Fruit fly (Drosophila melanogaster): ENCODE results near the gene Rpt5.

DNA sequence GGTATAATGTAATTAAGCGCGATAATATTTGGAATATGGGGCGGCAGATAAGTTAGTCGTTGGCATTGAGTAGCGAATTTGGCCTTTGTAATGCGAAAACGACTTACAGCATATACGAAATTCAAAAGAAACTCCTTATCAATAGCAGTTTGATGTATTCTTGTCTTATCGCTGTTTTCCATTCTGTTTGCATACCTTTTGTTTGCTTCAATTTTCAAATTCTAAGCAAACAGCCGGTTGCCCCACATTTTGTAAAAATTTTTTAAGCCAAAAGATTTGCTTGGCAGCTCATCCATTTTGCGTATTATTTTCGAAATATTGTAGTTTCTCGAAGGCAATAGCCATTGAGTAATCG is 30.7 kb downstream of the Rpt5 start:
- no peak for TF ChIP-seq CG8478 (optimal IDR thresholded peaks at IDR 0.05)
- no peak for TF ChIP-seq CTCF (optimal IDR thresholded peaks at IDR 0.05)

Data from S2 (cell line).